Worm (Caenorhabditis elegans): ENCODE data around the gene Y48E1B.17.

- TF ChIP-seq aly-1 (tag; optimal IDR thresholded peaks at IDR 0.05) (no peak), flt-1 (GFP tag; IDR thresholded peaks at IDR 0.05) (no peak)
These were observed 46.7 kb downstream of the Y48E1B.17 start, which contains the start of gene ndua-7 for ce11 chrII:13494175-13494650.
